Fruit fly (Drosophila melanogaster) whole organism: ENCODE measurements around the gene GMF.

ENCODE experiments used
- Dll ChIP-seq: fragments of >200 bp; optimal IDR thresholded peaks from 2 replicates; lab custom pipeline; 2017
- EcR ChIP-seq, 2 experiments: fragments of >200 bp; optimal IDR thresholded peaks; 2 replicates each; lab custom pipeline; 2017; ENCODE audit warnings: missing biosample characterization in 2 of 2, missing genetic modification characterization in 2 of 2, missing genetic modification reagents in 2 of 2
- pan ChIP-seq: fragments of >200 bp; optimal IDR thresholded peaks from 2 replicates; lab custom pipeline; 2017
- usp ChIP-seq: fragments of >200 bp; optimal IDR thresholded peaks from 2 replicates; lab custom pipeline; 2017; ENCODE audit warnings: missing biosample characterization, missing genetic modification characterization, mixed read lengths

- TF ChIP-seq pan (no peak), usp (no peak), EcR (GFP tag; optimal IDR thresholded peaks at IDR 0.05; lab: Kevin White, UChicago) (no peak), Dll (lab: Kevin White, UChicago) (no peak)
Observed at dm6 chr2L:16272730-16273129, 30.0 kb downstream of the GMF start.
